Fruit fly (Drosophila melanogaster) whole organism, embryonic: ENCODE results near the gene CG5835.

Source experiments
- Ada2b ChIP-seq: fragments of 200-800 bp; sonication (Bioruptor generic); IDR thresholded peaks from 2 replicates; pipeline ENCODE4 v1.3.6; 2022; ENCODE audit warnings: missing biosample characterization, missing genetic modification characterization
- Asciz ChIP-seq: fragments of 200-800 bp; sonication (Bioruptor generic); optimal IDR thresholded peaks from 2 replicates; lab custom pipeline; 2017; ENCODE audit warnings: missing biosample characterization, mild to moderate bottlenecking, missing genetic modification characterization, missing genetic modification reagents
- C15 ChIP-seq: fragments of 200-800 bp; sonication (Bioruptor generic); IDR thresholded peaks from 3 replicates; pipeline ENCODE4 v1.3.6; 2022; ENCODE audit warnings: missing biosample characterization, missing genetic modification characterization
- CG11504 ChIP-seq: fragments of 200-800 bp; sonication (Bioruptor generic); optimal IDR thresholded peaks from 3 replicates; lab custom pipeline; 2019; ENCODE audit warnings: missing biosample characterization, mild to moderate bottlenecking, missing genetic modification characterization, moderate library complexity
- CG12744 ChIP-seq: fragments of 200-800 bp; sonication (Bioruptor generic); optimal IDR thresholded peaks from 2 replicates; lab custom pipeline; 2016; ENCODE audit warnings: missing biosample characterization, missing genetic modification characterization
- CG17361 ChIP-seq: fragments of 200-800 bp; sonication (Bioruptor generic); IDR thresholded peaks from 3 replicates; pipeline ENCODE4 v1.3.6; 2022; ENCODE audit warnings: missing biosample characterization, missing genetic modification characterization
- CG18476 ChIP-seq: fragments of 200-800 bp; sonication (Bioruptor generic); optimal IDR thresholded peaks from 2 replicates; lab custom pipeline; 2016; ENCODE audit warnings: missing biosample characterization, mild to moderate bottlenecking, missing genetic modification characterization
- CG18599 ChIP-seq: fragments of 200-800 bp; sonication (Bioruptor generic); optimal IDR thresholded peaks from 3 replicates; lab custom pipeline; 2017; ENCODE audit warnings: missing biosample characterization, missing genetic modification characterization, mild to moderate bottlenecking, moderate library complexity, missing genetic modification reagents
- CG31365 ChIP-seq: fragments of 200-800 bp; sonication (Bioruptor generic); optimal IDR thresholded peaks from 2 replicates; lab custom pipeline; 2018; ENCODE audit warnings: missing biosample characterization, mild to moderate bottlenecking, missing genetic modification characterization
- CG3407 ChIP-seq: fragments of 200-800 bp; sonication (Bioruptor generic); optimal IDR thresholded peaks from 2 replicates; lab custom pipeline; 2018; ENCODE audit warnings: missing biosample characterization, mild to moderate bottlenecking, missing genetic modification characterization
- CG4424 ChIP-seq: fragments of 200-800 bp; sonication (Bioruptor generic); optimal IDR thresholded peaks from 3 replicates; lab custom pipeline; 2016; ENCODE audit warnings: missing biosample characterization, missing genetic modification characterization
- CG4617 ChIP-seq: fragments of 200-800 bp; sonication (Bioruptor generic); optimal IDR thresholded peaks from 3 replicates; lab custom pipeline; 2016; ENCODE audit warnings: missing biosample characterization, missing genetic modification characterization, borderline replicate concordance
- CG7839 ChIP-seq: fragments of 200-800 bp; sonication (Bioruptor generic); optimal IDR thresholded peaks from 3 replicates; lab custom pipeline; 2018; ENCODE audit warnings: missing biosample characterization, mild to moderate bottlenecking, missing genetic modification characterization, moderate library complexity
- CG8478 ChIP-seq: fragments of >200 bp; optimal IDR thresholded peaks from 2 replicates; lab custom pipeline; 2018
- CG8924 ChIP-seq: fragments of 200-800 bp; optimal IDR thresholded peaks from 3 replicates; lab custom pipeline; 2019; ENCODE audit warnings: missing biosample characterization, mild to moderate bottlenecking, missing genetic modification characterization, moderate library complexity
- Dip2 ChIP-seq: fragments of 200-800 bp; sonication (Bioruptor generic); IDR thresholded peaks from 2 replicates; pipeline ENCODE4 v1.3.6; 2022; ENCODE audit warnings: missing biosample characterization, missing genetic modification characterization
- Doc2 ChIP-seq: fragments of 200-800 bp; sonication (Bioruptor generic); IDR thresholded peaks from 2 replicates; pipeline ENCODE4 v1.3.6; 2022; ENCODE audit warnings: missing biosample characterization, missing genetic modification characterization
- Dp ChIP-seq: fragments of 200-800 bp; sonication (Bioruptor generic); optimal IDR thresholded peaks from 2 replicates; lab custom pipeline; 2018; ENCODE audit warnings: missing biosample characterization, mild to moderate bottlenecking, missing genetic modification characterization, moderate library complexity
- Drgx ChIP-seq: fragments of 200-800 bp; sonication (Bioruptor generic); IDR thresholded peaks from 2 replicates; pipeline ENCODE4 v1.3.6; 2022; ENCODE audit warnings: missing biosample characterization, missing genetic modification characterization
- GATAe ChIP-seq: fragments of 200-800 bp; sonication (Bioruptor generic); conservative IDR thresholded peaks from 2 replicates; pipeline ENCODE4 v1.3.6; 2022; ENCODE audit warnings: missing biosample characterization, missing genetic modification characterization
- HHEX ChIP-seq: fragments of 200-800 bp; sonication (Bioruptor generic); optimal IDR thresholded peaks from 3 replicates; lab custom pipeline; 2017; ENCODE audit warnings: missing biosample characterization, mild to moderate bottlenecking, missing genetic modification characterization, missing genetic modification reagents
- Hand ChIP-seq: fragments of 200-800 bp; sonication (Bioruptor generic); optimal IDR thresholded peaks from 2 replicates; lab custom pipeline; 2017; ENCODE audit warnings: mild to moderate bottlenecking, missing biosample characterization, missing genetic modification reagents, missing genetic modification characterization
- Hr39 ChIP-seq: fragments of >200 bp; optimal IDR thresholded peaks from 2 replicates; lab custom pipeline; 2017
- Kr ChIP-seq: fragments of 200-800 bp; sonication (Bioruptor generic); optimal IDR thresholded peaks from 2 replicates; lab custom pipeline; 2017; ENCODE audit warnings: missing biosample characterization, mild to moderate bottlenecking, missing genetic modification characterization
- Nf-YC ChIP-seq: fragments of 200-800 bp; optimal IDR thresholded peaks from 3 replicates; lab custom pipeline; 2019; ENCODE audit warnings: missing biosample characterization, mild to moderate bottlenecking, missing genetic modification characterization, moderate library complexity
- Pdp1 ChIP-seq, 2 experiments: fragments of 200-800 bp; sonication (Bioruptor generic); optimal IDR thresholded peaks; 3 replicates each; lab custom pipeline; 2016; ENCODE audit warnings: missing biosample characterization in 2 of 2, missing genetic modification characterization in 2 of 2, mild to moderate bottlenecking in 1 of 2, moderate library complexity in 1 of 2
- Trl ChIP-seq, 3 experiments: fragments of >200 bp in 2 of 3; fragments of 200-800 bp in 1 of 3; sonication (Bioruptor generic) in 1 of 3; optimal IDR thresholded peaks; 2 replicates in 1 of 3; 3 replicates in 2 of 3; lab custom pipeline; 2016 to 2017; ENCODE audit warnings: missing biosample characterization in 1 of 3, missing genetic modification characterization in 1 of 3
- ato ChIP-seq: fragments of 200-800 bp; sonication (Bioruptor generic); IDR thresholded peaks from 2 replicates; pipeline ENCODE4 v1.3.6; 2022; ENCODE audit warnings: missing biosample characterization, missing genetic modification characterization; ENCODE audit not compliant: partially characterized antibody
- bowl ChIP-seq: fragments of 200-800 bp; sonication (Bioruptor generic); IDR thresholded peaks from 2 replicates; pipeline ENCODE4 v1.3.6; 2022; ENCODE audit warnings: missing biosample characterization, missing genetic modification characterization
- crol ChIP-seq: fragments of 200-800 bp; sonication (Bioruptor generic); IDR thresholded peaks from 2 replicates; pipeline ENCODE4 v1.3.6; 2022; ENCODE audit warnings: missing biosample characterization, missing genetic modification characterization
- cwo ChIP-seq: fragments of 200-800 bp; sonication (Bioruptor generic); optimal IDR thresholded peaks from 3 replicates; lab custom pipeline; 2017; ENCODE audit warnings: missing biosample characterization, missing genetic modification characterization, mild to moderate bottlenecking, moderate library complexity, missing genetic modification reagents
- dan ChIP-seq: fragments of 200-800 bp; sonication (Bioruptor generic); IDR thresholded peaks from 2 replicates; pipeline ENCODE4 v1.3.6; 2022; ENCODE audit warnings: missing biosample characterization, missing genetic modification characterization
- eve ChIP-seq, 2 experiments: fragments of >200 bp; optimal IDR thresholded peaks; 2 replicates each; lab custom pipeline; 2017; ENCODE audit warnings: missing biosample characterization in 2 of 2, missing genetic modification characterization in 2 of 2
- gce ChIP-seq: fragments of 200-800 bp; sonication (Bioruptor generic); IDR thresholded peaks from 3 replicates; pipeline ENCODE4 v1.3.6; 2022; ENCODE audit warnings: missing biosample characterization, missing genetic modification characterization
- ham ChIP-seq: fragments of 200-800 bp; sonication (Bioruptor generic); IDR thresholded peaks from 2 replicates; pipeline ENCODE4 v1.3.6; 2022; ENCODE audit warnings: missing biosample characterization, missing genetic modification characterization
- jumu ChIP-seq: fragments of 200-800 bp; sonication (Bioruptor generic); optimal IDR thresholded peaks from 3 replicates; lab custom pipeline; 2016; ENCODE audit warnings: missing biosample characterization, missing genetic modification characterization
- lab ChIP-seq: fragments of 200-800 bp; sonication (Bioruptor generic); optimal IDR thresholded peaks from 3 replicates; lab custom pipeline; 2017; ENCODE audit warnings: missing biosample characterization, missing genetic modification characterization, mild to moderate bottlenecking, moderate library complexity, missing genetic modification reagents
- lov ChIP-seq, 2 experiments: fragments of 200-800 bp in 1 of 2; fragments of >200 bp in 1 of 2; sonication (Bioruptor generic) in 1 of 2; IDR thresholded peaks in 1 of 2; optimal IDR thresholded peaks in 1 of 2; 2 replicates in 1 of 2; 3 replicates in 1 of 2; pipeline versions ENCODE4 v1.3.6 to Lab custom; 2017 to 2022; ENCODE audit warnings: missing biosample characterization in 1 of 2, missing genetic modification characterization in 1 of 2
- otp ChIP-seq: fragments of 200-800 bp; sonication (Bioruptor generic); IDR thresholded peaks from 3 replicates; pipeline ENCODE4, ENCODE4 v1.3.6; 2022; ENCODE audit warnings: missing biosample characterization, missing genetic modification characterization
- pho ChIP-seq: fragments of 200-800 bp; sonication (Bioruptor generic); optimal IDR thresholded peaks from 2 replicates; lab custom pipeline; 2016; ENCODE audit warnings: missing biosample characterization, missing genetic modification characterization
- pita ChIP-seq: fragments of 200-800 bp; sonication (Bioruptor generic); optimal IDR thresholded peaks from 2 replicates; lab custom pipeline; 2017; ENCODE audit warnings: missing biosample characterization, mild to moderate bottlenecking, missing genetic modification characterization
- schlank ChIP-seq: fragments of 200-800 bp; sonication (Bioruptor generic); optimal IDR thresholded peaks from 2 replicates; lab custom pipeline; 2018; ENCODE audit warnings: missing biosample characterization, mild to moderate bottlenecking, missing genetic modification characterization
- sd ChIP-seq: fragments of 200-800 bp; sonication (Bioruptor generic); optimal IDR thresholded peaks from 3 replicates; lab custom pipeline; 2018; ENCODE audit warnings: missing biosample characterization, mild to moderate bottlenecking, missing genetic modification characterization, moderate library complexity
- shn ChIP-seq: fragments of 200-800 bp; sonication (Bioruptor generic); optimal IDR thresholded peaks from 3 replicates; lab custom pipeline; 2016; ENCODE audit warnings: missing biosample characterization, missing genetic modification characterization
- tup ChIP-seq: fragments of 200-800 bp; sonication (Bioruptor generic); optimal IDR thresholded peaks from 2 replicates; lab custom pipeline; 2016; ENCODE audit warnings: missing biosample characterization, mild to moderate bottlenecking, missing genetic modification characterization, moderate library complexity
- vfl ChIP-seq: fragments of 200-800 bp; sonication (Bioruptor generic); optimal IDR thresholded peaks from 2 replicates; lab custom pipeline; 2016; ENCODE audit warnings: missing biosample characterization, missing genetic modification characterization
- vnd ChIP-seq: fragments of 200-800 bp; sonication (Bioruptor generic); IDR thresholded peaks from 3 replicates; pipeline ENCODE4 v1.3.6; 2022; ENCODE audit warnings: missing biosample characterization, missing genetic modification characterization; ENCODE audit not compliant: partially characterized antibody
- wor ChIP-seq: fragments of 200-800 bp; sonication (Bioruptor generic); IDR thresholded peaks from 2 replicates; pipeline ENCODE4 v1.3.6; 2022; ENCODE audit warnings: missing biosample characterization, missing genetic modification characterization
- zen2 ChIP-seq: fragments of 200-800 bp; sonication (Bioruptor generic); IDR thresholded peaks from 3 replicates; pipeline ENCODE4 v1.3.6; 2022; ENCODE audit warnings: missing biosample characterization, missing genetic modification characterization; ENCODE audit not compliant: partially characterized antibody

Gene CG5835

dm6 chr3R:19180263-19180893 lies 26.9 kb upstream of the CG5835 start, which contains the start of the genes CG5555 and myd (continued):
- TF ChIP-seq wor (GFP tag; lab: Robert Waterston, UW), result no peak
- TF ChIP-seq sd (tag; lab: Kevin White, UChicago), result peak; percentile 15
- peak; percentile 19; the same call in 1 of the 2 replicates for TF ChIP-seq bowl (GFP tag; lab: Robert Waterston, UW)
- TF ChIP-seq vnd (GFP tag; lab: Robert Waterston, UW), result peak; percentile 78
- TF ChIP-seq jumu, result no peak
- peak; percentile 28 for TF ChIP-seq vfl (GFP tag; lab: Kevin White, UChicago)
- TF ChIP-seq ato (GFP tag; lab: Robert Waterston, UW), result peak; percentile 69; the same call in 1 of the 2 replicates
- TF ChIP-seq C15 (GFP tag; lab: Robert Waterston, UW), result no peak
- no peak for TF ChIP-seq Hand
- no peak for TF ChIP-seq crol (GFP tag; lab: Robert Waterston, UW)
- no peak for TF ChIP-seq schlank (tag; lab: Kevin White, UChicago)
- TF ChIP-seq CG12744, result peak; percentile 40
- TF ChIP-seq shn, result peak; percentile 13
- TF ChIP-seq gce (GFP tag; lab: Robert Waterston, UW), result no peak
- peak in 1 of 2 experiments; percentile 85 for TF ChIP-seq eve (GFP tag; optimal IDR thresholded peaks at IDR 0.05; lab: Kevin White, UChicago)
- no peak for TF ChIP-seq tup
- 0 out of 3 replicates have a peak, but pooled peaks have one; percentile 27 for TF ChIP-seq CG17361 (GFP tag; lab: Robert Waterston, UW)
- no peak for TF ChIP-seq Kr (GFP tag; lab: Kevin White, UChicago)
- TF ChIP-seq Pdp1 (GFP tag; optimal IDR thresholded peaks at IDR 0.05; lab: Kevin White, UChicago), result peak; percentile 11 to 66
- TF ChIP-seq Dp (GFP tag; lab: Kevin White, UChicago), result peak; percentile 80
- peak; percentile 73 for TF ChIP-seq Drgx (GFP tag; lab: Robert Waterston, UW)
- no peak for TF ChIP-seq HHEX (GFP tag; lab: Kevin White, UChicago)
- TF ChIP-seq CG3407 (GFP tag; lab: Kevin White, UChicago), result no peak
- TF ChIP-seq Asciz (GFP tag; lab: Kevin White, UChicago), result no peak
- no peak for TF ChIP-seq Dip2 (GFP tag; lab: Robert Waterston, UW)
- no peak for TF ChIP-seq cwo
- no peak for TF ChIP-seq CG8924 (tag; lab: Kevin White, UChicago)
- TF ChIP-seq CG18476 (GFP tag; lab: Kevin White, UChicago), result no peak
- TF ChIP-seq CG8478 (lab: Kevin White, UChicago), result no peak
- TF ChIP-seq CG11504 (tag; lab: Kevin White, UChicago), result no peak
- TF ChIP-seq CG4617, result peak; percentile 60
- TF ChIP-seq Ada2b (GFP tag; lab: Robert Waterston, UW), result no peak
- TF ChIP-seq ham (GFP tag; lab: Robert Waterston, UW), result no peak
- no peak for TF ChIP-seq Doc2 (GFP tag; lab: Robert Waterston, UW)
- peak; percentile 73 for TF ChIP-seq pho
- peak; percentile 36; the same call in 2 of the 3 replicates for TF ChIP-seq zen2
- TF ChIP-seq CG31365 (tag; lab: Kevin White, UChicago), result no peak
- no peak for TF ChIP-seq Hr39
- no peak for TF ChIP-seq Nf-YC (tag; lab: Kevin White, UChicago)
- no peak for TF ChIP-seq pita
- no peak for TF ChIP-seq CG4424 (GFP tag; lab: Kevin White, UChicago)
- no peak for TF ChIP-seq dan
- no peak for TF ChIP-seq lov (optimal IDR thresholded peaks at IDR 0.05; lab: Kevin White, UChicago)
- 0 out of 3 replicates have a peak, but pooled peaks have one; percentile 12 for TF ChIP-seq lov (GFP tag; IDR thresholded peaks at IDR 0.05; lab: Robert Waterston, UW)
- TF ChIP-seq lab (GFP tag; lab: Kevin White, UChicago), result peak; percentile 13
- TF ChIP-seq otp (GFP tag; lab: Robert Waterston, UW), result no peak
- TF ChIP-seq GATAe (GFP tag; lab: Robert Waterston, UW), result no peak
- peak; percentile 59 for TF ChIP-seq CG7839 (tag; lab: Kevin White, UChicago)
- TF ChIP-seq Trl (optimal IDR thresholded peaks at IDR 0.05; lab: Kevin White, UChicago), result no peak
- no peak for TF ChIP-seq Trl (GFP tag; optimal IDR thresholded peaks at IDR 0.05; lab: Kevin White, UChicago)
- peak; percentile 53 for TF ChIP-seq CG18599 (GFP tag; lab: Kevin White, UChicago)
